Worm (Caenorhabditis elegans) whole organism, L1 larva: ENCODE data around the gene srx-85.

ENCODE experiments used
- Y116A8C.19 ChIP-seq: sonication (generic microtip); optimal IDR thresholded peaks from 2 replicates; lab custom pipeline; 2016; ENCODE audit warnings: missing compliant biosample characterization, missing genetic modification characterization, borderline replicate concordance
- nhr-76 ChIP-seq: sonication (generic microtip); optimal IDR thresholded peaks from 2 replicates; lab custom pipeline; 2017; ENCODE audit warnings: missing biosample characterization, missing genetic modification characterization
- unc-62 ChIP-seq: fragments of 150-350 bp; optimal IDR thresholded peaks from 2 replicates; lab custom pipeline; 2014; ENCODE audit warnings: missing biosample characterization, missing genetic modification reagents, missing genetic modification characterization

- TF ChIP-seq unc-62 (GFP tag; lab: Kevin White, UChicago): no peak
- no peak for TF ChIP-seq nhr-76
- no peak for TF ChIP-seq Y116A8C.19 (tag; lab: Kevin White, UChicago)
Measured at ce11 chrV:11527531-11527930, 24.9 kb upstream of the srx-85 start, which contains the start of gene ccch-1.
